Worm (Caenorhabditis elegans) whole organism, L1 larva: ENCODE measurements around the gene F49C5.12.

Experiments used
- C34B4.2 ChIP-seq: sonication (generic microtip); optimal IDR thresholded peaks from 2 replicates; lab custom pipeline; 2017; ENCODE audit warnings: mild to moderate bottlenecking, missing genetic modification characterization, missing compliant biosample characterization
- F16B12.6 ChIP-seq: fragments of 150-350 bp; optimal IDR thresholded peaks from 2 replicates; lab custom pipeline; 2014; ENCODE audit warnings: missing biosample characterization, missing genetic modification characterization
- aha-1 ChIP-seq: fragments of 150-350 bp; optimal IDR thresholded peaks from 2 replicates; lab custom pipeline; 2014; ENCODE audit warnings: missing biosample characterization, missing genetic modification characterization
- alr-1 ChIP-seq: fragments of 200-800 bp; sonication (Bioruptor generic); optimal IDR thresholded peaks from 2 replicates; lab custom pipeline; 2018; ENCODE audit warnings: borderline replicate concordance, mild to moderate bottlenecking, missing genetic modification characterization, missing compliant biosample characterization
- ama-1 ChIP-seq: fragments of 150-350 bp; optimal IDR thresholded peaks from 2 replicates; lab custom pipeline; 2014
- ceh-63 ChIP-seq: fragments of 200-800 bp; sonication (Bioruptor generic); optimal IDR thresholded peaks from 2 replicates; lab custom pipeline; 2018; ENCODE audit warnings: mild to moderate bottlenecking, missing genetic modification characterization, missing compliant biosample characterization
- ceh-8 ChIP-seq: fragments of 200-800 bp; sonication (Bioruptor generic); optimal IDR thresholded peaks from 2 replicates; lab custom pipeline; 2018; ENCODE audit warnings: mild to moderate bottlenecking, missing genetic modification characterization, moderate library complexity, missing compliant biosample characterization
- ceh-90 ChIP-seq: sonication (generic microtip); optimal IDR thresholded peaks from 2 replicates; lab custom pipeline; 2016; ENCODE audit warnings: missing genetic modification characterization, missing compliant biosample characterization
- dpl-1 ChIP-seq, 3 experiments: fragments of 150-350 bp in 2 of 3; sonication (generic microtip) in 1 of 3; optimal IDR thresholded peaks; 2 replicates each; lab custom pipeline; 2014 to 2017; ENCODE audit warnings: missing biosample characterization in 3 of 3, missing genetic modification characterization in 3 of 3, missing genetic modification reagents in 3 of 3
- efl-1 ChIP-seq, 4 experiments: fragments of 150-350 bp; optimal IDR thresholded peaks in 3 of 4; peaks in 1 of 4; 1 replicate in 1 of 4; 2 replicates in 3 of 4; lab custom pipeline; 2014; ENCODE audit warnings: missing biosample characterization in 2 of 4, missing genetic modification characterization in 2 of 4, missing genetic modification reagents in 2 of 4
- efl-3 ChIP-seq: fragments of 200-800 bp; sonication (Bioruptor generic); optimal IDR thresholded peaks from 2 replicates; lab custom pipeline; 2018; ENCODE audit warnings: mild to moderate bottlenecking, missing genetic modification characterization, missing compliant biosample characterization
- elt-2 ChIP-seq: sonication (generic microtip); optimal IDR thresholded peaks from 2 replicates; lab custom pipeline; 2016; ENCODE audit warnings: missing genetic modification characterization, mild to moderate bottlenecking, inconsistent platforms, missing compliant biosample characterization, missing genetic modification reagents
- elt-3 ChIP-seq, 6 experiments: fragments of 150-350 bp in 1 of 6; sonication (generic microtip); optimal IDR thresholded peaks; 2 replicates each; lab custom pipeline; 2017 to 2018; ENCODE audit warnings: missing biosample characterization in 6 of 6, missing genetic modification characterization in 6 of 6, inconsistent platforms in 1 of 6
- ets-5 ChIP-seq: fragments of 200-800 bp; sonication (Bioruptor generic); IDR thresholded peaks from 2 replicates; pipeline ENCODE4 v1.3.6; 2022; ENCODE audit warnings: missing genetic modification characterization, missing compliant biosample characterization
- fkh-10 ChIP-seq: sonication (generic microtip); optimal IDR thresholded peaks from 2 replicates; lab custom pipeline; 2017; ENCODE audit warnings: missing biosample characterization, missing genetic modification reagents, missing genetic modification characterization
- fkh-4 ChIP-seq: sonication (generic microtip); optimal IDR thresholded peaks from 2 replicates; lab custom pipeline; 2016; ENCODE audit warnings: missing compliant biosample characterization, missing genetic modification characterization, borderline replicate concordance
- fos-1 ChIP-seq: fragments of 150-350 bp; optimal IDR thresholded peaks from 2 replicates; lab custom pipeline; 2014; ENCODE audit warnings: missing biosample characterization, missing genetic modification characterization
- hlh-17 ChIP-seq: fragments of 200-800 bp; sonication (Bioruptor generic); optimal IDR thresholded peaks from 2 replicates; lab custom pipeline; 2018; ENCODE audit warnings: missing genetic modification characterization, mild to moderate bottlenecking, missing compliant biosample characterization, moderate library complexity, borderline replicate concordance
- hlh-4 ChIP-seq: sonication (generic microtip); optimal IDR thresholded peaks from 2 replicates; lab custom pipeline; 2016; ENCODE audit warnings: mild to moderate bottlenecking, missing genetic modification characterization, missing compliant biosample characterization
- irx-1 ChIP-seq: sonication (generic microtip); optimal IDR thresholded peaks from 2 replicates; lab custom pipeline; 2016; ENCODE audit warnings: missing genetic modification characterization, missing compliant biosample characterization
- jun-1 ChIP-seq: fragments of 150-350 bp; optimal IDR thresholded peaks from 2 replicates; lab custom pipeline; 2014; ENCODE audit warnings: missing biosample characterization, missing genetic modification reagents, missing genetic modification characterization
- lin-13 ChIP-seq: fragments of 150-350 bp; optimal IDR thresholded peaks from 2 replicates; lab custom pipeline; 2014; ENCODE audit warnings: missing biosample characterization, missing genetic modification reagents, missing genetic modification characterization
- lin-35 ChIP-seq, 2 experiments: fragments of 150-350 bp; optimal IDR thresholded peaks; 2 replicates each; lab custom pipeline; 2014; ENCODE audit warnings: missing biosample characterization in 2 of 2, missing genetic modification characterization in 2 of 2, missing genetic modification reagents in 2 of 2
- lin-39 ChIP-seq: fragments of 150-350 bp; optimal IDR thresholded peaks from 2 replicates; lab custom pipeline; 2014; ENCODE audit warnings: missing biosample characterization, missing genetic modification reagents, missing genetic modification characterization
- mab-9 ChIP-seq: fragments of 200-800 bp; sonication (Bioruptor generic); IDR thresholded peaks from 2 replicates; pipeline ENCODE4 v1.3.6; 2022; ENCODE audit warnings: missing genetic modification reagents, missing genetic modification characterization, missing compliant biosample characterization
- nhr-19 ChIP-seq: fragments of 200-800 bp; sonication (Bioruptor generic); conservative IDR thresholded peaks from 2 replicates; pipeline ENCODE4 v1.3.6; 2022; ENCODE audit warnings: missing genetic modification characterization, missing compliant biosample characterization
- nhr-20 ChIP-seq: sonication (generic microtip); optimal IDR thresholded peaks from 2 replicates; lab custom pipeline; 2016; ENCODE audit warnings: mild to moderate bottlenecking, missing genetic modification characterization, missing compliant biosample characterization
- nhr-71 ChIP-seq: sonication (generic microtip); optimal IDR thresholded peaks from 2 replicates; lab custom pipeline; 2016; ENCODE audit warnings: mild to moderate bottlenecking, missing genetic modification characterization, moderate library complexity, missing compliant biosample characterization
- nhr-76 ChIP-seq: sonication (generic microtip); optimal IDR thresholded peaks from 2 replicates; lab custom pipeline; 2017; ENCODE audit warnings: missing biosample characterization, missing genetic modification characterization
- nhr-77 ChIP-seq: fragments of 150-350 bp; optimal IDR thresholded peaks from 2 replicates; lab custom pipeline; 2014; ENCODE audit warnings: missing biosample characterization, missing genetic modification characterization
- nhr-85 ChIP-seq: sonication (generic microtip); peaks from one replicate; lab custom pipeline; 2016; ENCODE audit warnings: missing genetic modification characterization, inconsistent platforms, missing compliant biosample characterization
- nhr-90 ChIP-seq: sonication (generic microtip); optimal IDR thresholded peaks from 2 replicates; lab custom pipeline; 2016; ENCODE audit warnings: mild to moderate bottlenecking, missing genetic modification characterization, missing compliant biosample characterization; ENCODE audit not compliant: poor library complexity
- pax-3 ChIP-seq: fragments of 200-800 bp; sonication (Bioruptor generic); optimal IDR thresholded peaks from 2 replicates; lab custom pipeline; 2018; ENCODE audit warnings: mild to moderate bottlenecking, missing genetic modification characterization, moderate library complexity, missing compliant biosample characterization
- snu-23 ChIP-seq: sonication (generic microtip); optimal IDR thresholded peaks from 2 replicates; lab custom pipeline; 2016; ENCODE audit warnings: missing genetic modification characterization, missing compliant biosample characterization
- sox-4 ChIP-seq: sonication (generic microtip); optimal IDR thresholded peaks from 2 replicates; lab custom pipeline; 2016; ENCODE audit warnings: missing genetic modification characterization, missing compliant biosample characterization
- sptf-1 ChIP-seq: fragments of 150-350 bp; optimal IDR thresholded peaks from 2 replicates; lab custom pipeline; 2014; ENCODE audit warnings: missing biosample characterization, missing genetic modification characterization
- tbx-2 ChIP-seq: sonication (generic microtip); optimal IDR thresholded peaks from 2 replicates; lab custom pipeline; 2016; ENCODE audit warnings: missing genetic modification characterization, missing compliant biosample characterization
- tlp-1 ChIP-seq: fragments of 150-350 bp; optimal IDR thresholded peaks from 2 replicates; lab custom pipeline; 2014; ENCODE audit warnings: missing biosample characterization, missing genetic modification characterization
- unc-30 ChIP-seq: sonication (generic microtip); optimal IDR thresholded peaks from 2 replicates; lab custom pipeline; 2017; ENCODE audit warnings: missing biosample characterization, missing genetic modification characterization
- unc-62 ChIP-seq: fragments of 150-350 bp; optimal IDR thresholded peaks from 2 replicates; lab custom pipeline; 2014; ENCODE audit warnings: missing biosample characterization, missing genetic modification reagents, missing genetic modification characterization
- vab-15 ChIP-seq: sonication (generic microtip); optimal IDR thresholded peaks from 2 replicates; lab custom pipeline; 2017; ENCODE audit warnings: missing genotype, mild to moderate bottlenecking, missing genetic modification characterization, missing compliant biosample characterization
- zag-1 ChIP-seq: fragments of 150-350 bp; optimal IDR thresholded peaks from 2 replicates; lab custom pipeline; 2014; ENCODE audit warnings: missing biosample characterization, missing genetic modification characterization
- zip-4 ChIP-seq: fragments of 200-800 bp; sonication (Bioruptor generic); optimal IDR thresholded peaks from 2 replicates; lab custom pipeline; 2018; ENCODE audit warnings: mild to moderate bottlenecking, missing genetic modification characterization, moderate library complexity, missing compliant biosample characterization
- ztf-11 ChIP-seq, 2 experiments: sonication (generic microtip); optimal IDR thresholded peaks; 2 replicates each; lab custom pipeline; 2016 to 2017; ENCODE audit warnings: missing genetic modification characterization in 2 of 2, missing biosample characterization in 1 of 2, missing compliant biosample characterization in 1 of 2
- ztf-4 ChIP-seq: fragments of 150-350 bp; optimal IDR thresholded peaks from 2 replicates; lab custom pipeline; 2014; ENCODE audit warnings: missing biosample characterization, missing genetic modification characterization

Gene F49C5.12

ce11 chrII:12573541-12573940, 13.4 kb upstream of the F49C5.12 start, which contains the start of gene Y38E10A.2:
Gene Y38E10A.2 (minus strand): TSS chrII:12573641.
- TF ChIP-seq pax-3 (tag; lab: Kevin White, UChicago) (no peak), mab-9 (GFP tag; lab: Robert Waterston, UW) (no peak), nhr-77 (tag; lab: Kevin White, UChicago) (no peak), efl-1 (optimal IDR thresholded peaks at IDR 0.05; lab: Kevin White, UChicago) (no peak), efl-1 (GFP tag; optimal IDR thresholded peaks at IDR 0.05 in 1 of 2; lab: Kevin White, UChicago) (no peak), efl-3 (GFP tag; lab: Kevin White, UChicago) (no peak), ztf-11 (tag; optimal IDR thresholded peaks at IDR 0.05; lab: Kevin White, UChicago) (no peak), dpl-1 (GFP tag; optimal IDR thresholded peaks at IDR 0.05; lab: Kevin White, UChicago) (no peak), nhr-90 (tag; lab: Kevin White, UChicago) (no peak), irx-1 (tag; lab: Kevin White, UChicago) (no peak), snu-23 (GFP tag; lab: Kevin White, UChicago) (no peak), tlp-1 (tag; lab: Kevin White, UChicago) (no peak)

DNA sequence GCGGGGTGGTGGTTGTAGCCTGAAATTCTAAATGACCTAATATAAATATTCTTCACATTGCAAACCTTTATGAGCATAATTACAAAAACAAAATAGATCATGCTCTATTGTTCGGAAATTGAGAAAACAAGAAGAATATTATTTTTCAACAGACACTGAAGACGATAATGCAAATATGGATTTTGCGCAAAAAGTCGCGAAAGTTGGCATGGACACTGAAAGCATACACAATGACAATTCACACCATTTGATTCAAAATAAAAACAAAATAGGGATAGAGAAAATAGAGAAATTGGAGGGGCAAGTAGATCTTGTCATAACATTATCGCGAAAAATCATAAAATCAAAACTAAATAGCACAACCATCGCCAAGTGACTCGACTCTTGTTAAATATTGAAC, 12.7 kb upstream of the F49C5.12 start, which contains the start of gene Y38E10A.35:
TSS of gene Y38E10A.35 (minus strand) at position 101 of the 400 bp plus-strand sequence.
- TF ChIP-seq vab-15 (no peak), sox-4 (tag; lab: Kevin White, UChicago) (no peak), nhr-76 (no peak), ztf-4 (tag; lab: Kevin White, UChicago) (no peak), nhr-71 (tag; lab: Kevin White, UChicago) (no peak), elt-2 (tag; lab: Kevin White, UChicago) (no peak), ceh-8 (GFP tag; lab: Kevin White, UChicago) (no peak)

ce11 chrII:12570523-12570922, 10.4 kb upstream of the F49C5.12 start, which contains the start of gene Y38E10A.1:
Gene Y38E10A.1 (minus strand): TSS chrII:12570623.
- no peak for TF ChIP-seq zag-1 (tag; lab: Kevin White, UChicago)
- TF ChIP-seq nhr-85 (tag; lab: Kevin White, UChicago): no peak
- TF ChIP-seq fos-1 (tag; lab: Kevin White, UChicago): no peak
- TF ChIP-seq unc-62 (GFP tag; lab: Kevin White, UChicago): no peak
- TF ChIP-seq nhr-19 (GFP tag; lab: Robert Waterston, UW): no peak
- no peak for TF ChIP-seq C34B4.2 (tag; lab: Kevin White, UChicago)
- TF ChIP-seq ceh-90 (tag; lab: Kevin White, UChicago): no peak
- TF ChIP-seq lin-39 (tag; lab: Kevin White, UChicago): no peak
- no peak for TF ChIP-seq nhr-90 (tag; lab: Kevin White, UChicago)
- TF ChIP-seq efl-1 (optimal IDR thresholded peaks at IDR 0.05; lab: Kevin White, UChicago): no peak
- TF ChIP-seq efl-1 (GFP tag; optimal IDR thresholded peaks at IDR 0.05 in 1 of 2; lab: Kevin White, UChicago): no peak
- no peak for TF ChIP-seq hlh-4 (tag; lab: Kevin White, UChicago)
- no peak for TF ChIP-seq lin-35 (GFP tag; optimal IDR thresholded peaks at IDR 0.05; lab: Kevin White, UChicago)
- TF ChIP-seq ceh-63 (GFP tag; lab: Kevin White, UChicago): no peak
- TF ChIP-seq, all 84 proteins: peak for 0

ce11 chrII:12565851-12566250, 5.7 kb upstream of the F49C5.12 start, which contains the start of gene F49C5.7:
Gene F49C5.7 (plus strand): TSS chrII:12566151.
- TF ChIP-seq unc-30 (tag; lab: Kevin White, UChicago) (no peak), jun-1 (no peak), aha-1 (tag; lab: Kevin White, UChicago) (no peak), nhr-20 (tag; lab: Kevin White, UChicago) (no peak), alr-1 (tag; lab: Kevin White, UChicago) (no peak), fkh-4 (tag; lab: Kevin White, UChicago) (no peak), sptf-1 (tag; lab: Kevin White, UChicago) (no peak), fkh-10 (GFP tag; lab: Kevin White, UChicago) (no peak), ama-1 (lab: Kevin White, UChicago) (no peak), zip-4 (no peak), ets-5 (GFP tag; lab: Robert Waterston, UW) (no peak), tbx-2 (tag; lab: Kevin White, UChicago) (no peak), lin-13 (GFP tag; lab: Kevin White, UChicago) (no peak), zag-1 (tag; lab: Kevin White, UChicago) (no peak), hlh-17 (GFP tag; lab: Kevin White, UChicago) (no peak), F16B12.6 (tag; lab: Kevin White, UChicago) (no peak), elt-3 (tag; optimal IDR thresholded peaks at IDR 0.05; lab: Kevin White, UChicago) (no peak)
